Worm (Caenorhabditis elegans) whole organism, early embryonic: Measurements from ENCODE around the gene aass-1.

Experiments
- B0310.2 ChIP-seq: sonication (generic microtip); optimal IDR thresholded peaks from 2 replicates; lab custom pipeline; 2016; ENCODE audit warnings: mild to moderate bottlenecking, missing genetic modification characterization, missing compliant biosample characterization
- F13C5.2 ChIP-seq: sonication (generic microtip); optimal IDR thresholded peaks from 2 replicates; lab custom pipeline; 2017; ENCODE audit warnings: mild to moderate bottlenecking, missing genetic modification characterization, inconsistent platforms, missing compliant biosample characterization
- aly-1 ChIP-seq: sonication (generic microtip); optimal IDR thresholded peaks from 2 replicates; lab custom pipeline; 2016; ENCODE audit warnings: missing genetic modification characterization, missing compliant biosample characterization
- ama-1 ChIP-seq: fragments of 150-350 bp; optimal IDR thresholded peaks from 2 replicates; lab custom pipeline; 2014
- ceh-13 ChIP-seq: fragments of 200-800 bp; sonication (Bioruptor generic); optimal IDR thresholded peaks from 2 replicates; lab custom pipeline; 2018; ENCODE audit warnings: mild to moderate bottlenecking, missing genetic modification characterization, missing compliant biosample characterization
- ceh-36 ChIP-seq: sonication (generic microtip); optimal IDR thresholded peaks from 2 replicates; lab custom pipeline; 2016; ENCODE audit warnings: missing genetic modification characterization, inconsistent platforms, missing compliant biosample characterization
- ets-7 ChIP-seq: sonication (generic microtip); optimal IDR thresholded peaks from 2 replicates; lab custom pipeline; 2016; ENCODE audit warnings: missing genotype, missing genetic modification characterization, missing compliant biosample characterization
- flt-1 ChIP-seq: fragments of 200-800 bp; sonication (Bioruptor generic); IDR thresholded peaks from 2 replicates; pipeline ENCODE4 v1.3.6; 2022; ENCODE audit warnings: missing genetic modification characterization, missing compliant biosample characterization
- hmbx-1 ChIP-seq: sonication (generic microtip); optimal IDR thresholded peaks from 2 replicates; lab custom pipeline; 2016; ENCODE audit warnings: mild to moderate bottlenecking, missing genetic modification characterization, missing compliant biosample characterization
- hmg-4 ChIP-seq: fragments of 200-800 bp; sonication (Bioruptor generic); optimal IDR thresholded peaks from 2 replicates; lab custom pipeline; 2018; ENCODE audit warnings: mild to moderate bottlenecking, missing genetic modification characterization, missing compliant biosample characterization
- hnd-1 ChIP-seq: sonication (generic microtip); optimal IDR thresholded peaks from 2 replicates; lab custom pipeline; 2016; ENCODE audit warnings: missing genetic modification characterization, missing compliant biosample characterization
- pes-1 ChIP-seq: fragments of 200-800 bp; sonication (Bioruptor generic); IDR thresholded peaks from 2 replicates; pipeline ENCODE4 v1.3.6; 2022; ENCODE audit warnings: missing genetic modification reagents, missing genetic modification characterization, missing compliant biosample characterization
- scrt-1 ChIP-seq: fragments of 200-800 bp; sonication (Bioruptor generic); IDR thresholded peaks from 2 replicates; pipeline ENCODE4 v1.3.6; 2022; ENCODE audit warnings: missing genetic modification characterization, missing compliant biosample characterization
- sea-1 ChIP-seq: fragments of 200-800 bp; sonication (Bioruptor generic); conservative IDR thresholded peaks from 2 replicates; pipeline ENCODE4 v1.3.6; 2022; ENCODE audit warnings: missing genetic modification characterization, missing compliant biosample characterization
- tbx-11 ChIP-seq: fragments of 200-800 bp; sonication (Bioruptor generic); IDR thresholded peaks from 2 replicates; pipeline ENCODE4 v1.3.6; 2022; ENCODE audit warnings: missing genetic modification characterization, missing compliant biosample characterization
- tbx-37 ChIP-seq: fragments of 200-800 bp; sonication (Bioruptor generic); conservative IDR thresholded peaks from 2 replicates; pipeline ENCODE4 v1.3.6; 2022; ENCODE audit warnings: missing genetic modification reagents, missing genetic modification characterization, missing compliant biosample characterization
- tra-4 ChIP-seq: sonication (generic microtip); optimal IDR thresholded peaks from 2 replicates; lab custom pipeline; 2017; ENCODE audit warnings: missing genetic modification characterization, missing compliant biosample characterization

The aass-1 gene

ce11 chrIV:231673-232072 lies 13.3 kb upstream of the aass-1 start, which contains the start of gene gtf-2H1:
Gene gtf-2H1 (minus strand): TSS chrIV:231773.
- TF ChIP-seq hmg-4 (GFP tag; lab: Kevin White, UChicago) (no peak), ceh-13 (GFP tag; lab: Kevin White, UChicago) (no peak), hmbx-1 (tag; lab: Kevin White, UChicago) (no peak)

ce11 chrIV:236138-236537 lies 8.8 kb upstream of the aass-1 start:
- TF ChIP-seq hmbx-1 (tag; lab: Kevin White, UChicago) (no peak), tbx-11 (GFP tag; lab: Robert Waterston, UW) (no peak), hmg-4 (GFP tag; lab: Kevin White, UChicago) (no peak), flt-1 (GFP tag; lab: Robert Waterston, UW) (no peak), pes-1 (GFP tag; lab: Robert Waterston, UW) (no peak), ets-7 (tag; lab: Kevin White, UChicago) (no peak), tbx-37 (GFP tag; lab: Robert Waterston, UW) (no peak), ceh-36 (tag; lab: Kevin White, UChicago) (no peak), aly-1 (no peak), ceh-13 (GFP tag; lab: Kevin White, UChicago) (no peak), tra-4 (tag; lab: Kevin White, UChicago) (no peak), ama-1 (lab: Kevin White, UChicago) (no peak)

- TF ChIP-seq sea-1 = no peak
- TF ChIP-seq ama-1 (lab: Kevin White, UChicago) = peak; percentile 20
- TF ChIP-seq ceh-13 (GFP tag; lab: Kevin White, UChicago) = no peak
These were observed 7.6 kb upstream of the aass-1 start, which contains the start of gene ints-13 for ce11 chrIV:237350-237749. Gene ints-13 (minus strand): TSS chrIV:237450.

ce11 chrIV:240257-240754 lies 4.6 kb upstream of the aass-1 start, which contains the start of the genes fnta-1 and cogc-8:
Gene fnta-1 (minus strand): TSS chrIV:240307.
Gene cogc-8 (plus strand): TSS chrIV:240451.
- TF ChIP-seq aly-1 = no peak
- peak; percentile 16 for TF ChIP-seq F13C5.2 (tag; lab: Kevin White, UChicago)

- no peak for TF ChIP-seq hmg-4 (GFP tag; lab: Kevin White, UChicago)
- TF ChIP-seq F13C5.2 (tag; lab: Kevin White, UChicago) = no peak
- TF ChIP-seq flt-1 (GFP tag; lab: Robert Waterston, UW) = no peak
These were observed 665 bp upstream of the aass-1 start for ce11 chrIV:244278-244677.

ce11 chrIV:247494-247893 lies 2.6 kb downstream of the aass-1 start:
- TF ChIP-seq aly-1 (no peak), flt-1 (GFP tag; lab: Robert Waterston, UW) (no peak)

- TF ChIP-seq scrt-1 (GFP tag; lab: Robert Waterston, UW) = no peak
- TF ChIP-seq sea-1 = no peak
- TF ChIP-seq tra-4 (tag; lab: Kevin White, UChicago) = no peak
- no peak for TF ChIP-seq tbx-11 (GFP tag; lab: Robert Waterston, UW)
- TF ChIP-seq F13C5.2 (tag; lab: Kevin White, UChicago) = no peak
These were observed 7.5 kb downstream of the aass-1 start, which contains the start of gene grl-19 for ce11 chrIV:252454-252853. Gene grl-19 (minus strand): TSS chrIV:252554.

ce11 chrIV:255379-255857 lies 10.5 kb downstream of the aass-1 start, which contains the start of gene rcat-1:
Gene rcat-1 (minus strand): TSS chrIV:255429.
- TF ChIP-seq ceh-36 (tag; lab: Kevin White, UChicago) (no peak), tbx-37 (GFP tag; lab: Robert Waterston, UW) (no peak), F13C5.2 (tag; lab: Kevin White, UChicago) (peak; percentile 71), aly-1 (no peak), hnd-1 (tag; lab: Kevin White, UChicago) (no peak), pes-1 (GFP tag; lab: Robert Waterston, UW) (0 out of 2 replicates have a peak, but pooled peaks have one; percentile 14)

ce11 chrIV:257095-257494 lies 12.2 kb downstream of the aass-1 start, which contains the start of gene R02D3.8:
Gene R02D3.8 (minus strand): TSS chrIV:257203.
- TF ChIP-seq scrt-1 (GFP tag; lab: Robert Waterston, UW) = no peak
- TF ChIP-seq flt-1 (GFP tag; lab: Robert Waterston, UW) = no peak
- TF ChIP-seq aly-1 = no peak
- TF ChIP-seq tra-4 (tag; lab: Kevin White, UChicago) = no peak
- no peak for TF ChIP-seq B0310.2 (tag; lab: Kevin White, UChicago)
- TF ChIP-seq ama-1 (lab: Kevin White, UChicago) = no peak
- no peak for TF ChIP-seq ceh-13 (GFP tag; lab: Kevin White, UChicago)
- TF ChIP-seq hnd-1 (tag; lab: Kevin White, UChicago) = no peak
- TF ChIP-seq hmg-4 (GFP tag; lab: Kevin White, UChicago) = no peak
- no peak for TF ChIP-seq tbx-11 (GFP tag; lab: Robert Waterston, UW)
- TF ChIP-seq pes-1 (GFP tag; lab: Robert Waterston, UW) = no peak
- no peak for TF ChIP-seq F13C5.2 (tag; lab: Kevin White, UChicago)
- TF ChIP-seq tbx-37 (GFP tag; lab: Robert Waterston, UW) = no peak
- TF ChIP-seq hmbx-1 (tag; lab: Kevin White, UChicago) = no peak
- no peak for TF ChIP-seq sea-1
- TF ChIP-seq ceh-36 (tag; lab: Kevin White, UChicago) = no peak
